Fruit fly (Drosophila melanogaster): ENCODE measurements around the gene Smr.

Smr gene

dm6 chrX:12741914-12742650 lies at the start of gene Smr (continued):
- TF ChIP-seq pita (GFP tag; optimal IDR thresholded peaks at IDR 0.05) (no peak), CG5180 (GFP tag; optimal IDR thresholded peaks at IDR 0.05) (peak; percentile 99), Med (GFP tag) (peak; percentile 62), slbo (GFP tag; IDR thresholded peaks at IDR 0.05) (no peak), CG9876 (GFP tag; optimal IDR thresholded peaks at IDR 0.05) (no peak), CG17385 (GFP tag; optimal IDR thresholded peaks at IDR 0.05) (peak; percentile 13), cg (GFP tag; optimal IDR thresholded peaks at IDR 0.05) (peak; percentile 80), chinmo (GFP tag; IDR thresholded peaks at IDR 0.05; ENCODE audit: partially characterized antibody) (0 out of 4 replicates have a peak, but pooled peaks have one; percentile 70), zfh2 (GFP tag; optimal IDR thresholded peaks at IDR 0.05) (no peak), CG1603 (tag; optimal IDR thresholded peaks at IDR 0.05) (peak; percentile 6), ash1 (GFP tag; optimal IDR thresholded peaks at IDR 0.05) (peak; percentile 55), Opbp (GFP tag; IDR thresholded peaks at IDR 0.05; ENCODE audit: partially characterized antibody) (peak; percentile 25; the same call in 1 of the 3 replicates), grau (tag; optimal IDR thresholded peaks at IDR 0.05) (no peak), Jarid2 (GFP tag; optimal IDR thresholded peaks at IDR 0.05) (peak; percentile 38), CG9727 (GFP tag; optimal IDR thresholded peaks at IDR 0.05) (no peak), cad (GFP tag; optimal IDR thresholded peaks at IDR 0.05) (peak; percentile 21), Dp (GFP tag; optimal IDR thresholded peaks at IDR 0.05) (no peak), CG6683 (GFP tag; optimal IDR thresholded peaks at IDR 0.05) (no peak), onecut (GFP tag; IDR thresholded peaks at IDR 0.05) (no peak), dpn (GFP tag; optimal IDR thresholded peaks at IDR 0.05) (no peak)

- TF ChIP-seq Dref (GFP tag; IDR thresholded peaks at IDR 0.05) = peak; percentile 26; the same call in 1 of the 2 replicates
- TF ChIP-seq CG8290 (GFP tag; optimal IDR thresholded peaks at IDR 0.05) = no peak
- peak in 1 of 2 experiments; percentile 19 for TF ChIP-seq CG8290 (tag; optimal IDR thresholded peaks at IDR 0.05)
- TF ChIP-seq Drgx (GFP tag; IDR thresholded peaks at IDR 0.05) = 0 out of 2 replicates have a peak, but pooled peaks have one; percentile 33
- TF ChIP-seq Rfx (GFP tag; IDR thresholded peaks at IDR 0.05) = no peak
- TF ChIP-seq lab (GFP tag; optimal IDR thresholded peaks at IDR 0.05) = peak; percentile 9
- peak; percentile 68 for TF ChIP-seq Deaf1 (tag; optimal IDR thresholded peaks at IDR 0.05)
- TF ChIP-seq jigr1 (GFP tag; IDR thresholded peaks at IDR 0.05) = no peak
- TF ChIP-seq CG13287 (GFP tag; IDR thresholded peaks at IDR 0.05; ENCODE audit: partially characterized antibody) = peak; percentile 43; the same call in 1 of the 2 replicates
- peak; percentile 79 for TF ChIP-seq Jarid2 (GFP tag; optimal IDR thresholded peaks at IDR 0.05)
- peak; percentile 26 for TF ChIP-seq Dp (GFP tag; optimal IDR thresholded peaks at IDR 0.05)
- TF ChIP-seq CG17568 (GFP tag; optimal IDR thresholded peaks at IDR 0.05) = no peak
- peak; percentile 22 for TF ChIP-seq sens (GFP tag)
- TF ChIP-seq Sry-δ (GFP tag; optimal IDR thresholded peaks at IDR 0.05) = no peak
- TF ChIP-seq CG15514 (GFP tag; optimal IDR thresholded peaks at IDR 0.05) = peak; percentile 97
- no peak for TF ChIP-seq Doc2 (GFP tag; IDR thresholded peaks at IDR 0.05)
- peak; percentile 9 for TF ChIP-seq CG18599 (GFP tag; optimal IDR thresholded peaks at IDR 0.05)
- TF ChIP-seq Meics (GFP tag; optimal IDR thresholded peaks at IDR 0.05) = peak; percentile 18
- no peak for TF ChIP-seq Chrac-16 (GFP tag; optimal IDR thresholded peaks at IDR 0.05)
- TF ChIP-seq Fer1 (GFP tag; optimal IDR thresholded peaks at IDR 0.05) = peak; percentile 50
- no peak for TF ChIP-seq dati (GFP tag; IDR thresholded peaks at IDR 0.05)
- no peak for TF ChIP-seq gem (tag; optimal IDR thresholded peaks at IDR 0.05)
- peak; percentile 98 for TF ChIP-seq CG5180 (GFP tag; optimal IDR thresholded peaks at IDR 0.05)
- TF ChIP-seq Adf1 (GFP tag; IDR thresholded peaks at IDR 0.05) = peak; percentile 12; the same call in 1 of the 2 replicates
- peak; percentile 5 for TF ChIP-seq pzg (GFP tag; optimal IDR thresholded peaks at IDR 0.05)
- 0 out of 3 replicates have a peak, but pooled peaks have one; percentile 9 for TF ChIP-seq CG34224 (GFP tag; IDR thresholded peaks at IDR 0.05; ENCODE audit: partially characterized antibody)
- no peak for TF ChIP-seq tx (GFP tag; optimal IDR thresholded peaks at IDR 0.05)
- no peak for TF ChIP-seq CG1832 (GFP tag; optimal IDR thresholded peaks at IDR 0.05)
- peak; percentile 42 for TF ChIP-seq Hmr (GFP tag; optimal IDR thresholded peaks at IDR 0.05)
Observed at dm6 chrX:12784690-12785441, 42.4 kb upstream of the Smr start, which contains the start of gene CG32647. Gene CG32647, minus strand, starts transcription at chrX:12784958.
